Fruit fly (Drosophila melanogaster): Measurements from ENCODE around the gene CG1824.

DNA sequence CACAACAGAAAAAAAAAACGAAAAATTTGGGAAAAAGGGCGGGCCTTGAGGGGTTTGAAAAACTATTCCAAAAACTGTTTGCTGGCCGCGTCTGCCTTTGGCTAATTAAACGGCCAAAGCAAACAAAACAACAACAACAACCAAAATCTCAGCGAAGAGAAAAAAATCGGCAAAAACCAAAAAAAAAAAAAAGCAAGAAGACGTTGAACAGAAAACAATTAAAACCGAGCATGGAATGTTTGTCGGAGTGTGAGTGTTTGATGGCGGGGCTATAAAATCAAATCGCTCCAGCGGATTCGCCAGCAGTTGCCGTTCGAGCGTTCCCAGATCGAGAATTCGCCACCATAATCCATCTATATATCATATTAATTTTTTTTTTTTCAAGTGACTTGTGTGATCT lies 42.6 kb downstream of the CG1824 start, which contains the start of gene Cpr11B:
- TF ChIP-seq CG8301 (tag; optimal IDR thresholded peaks at IDR 0.05) = no peak
- TF ChIP-seq fd96Ca (GFP tag; IDR thresholded peaks at IDR 0.05) = no peak
- TF ChIP-seq CG17806 (tag; optimal IDR thresholded peaks at IDR 0.05) = no peak
